Worm (Caenorhabditis elegans): Measurements from ENCODE around the gene dhhc-8.

dhhc-8 gene

ce11 chrIII:13070548-13071050 lies 36.8 kb upstream of the dhhc-8 start, which contains the start of gene Y39E4B.6 (continued):
- TF ChIP-seq fax-1 (tag; optimal IDR thresholded peaks at IDR 0.05) (no peak), pag-3 (tag; optimal IDR thresholded peaks at IDR 0.05; ENCODE audit: borderline replicate concordance) (peak; percentile 43), F13H6.1 (tag; optimal IDR thresholded peaks at IDR 0.05) (peak; percentile 88), nfya-1 (tag; optimal IDR thresholded peaks at IDR 0.05) (peak; percentile 95), hlh-6 (tag; optimal IDR thresholded peaks at IDR 0.05) (peak; percentile 81), T23F11.4 (GFP tag; optimal IDR thresholded peaks at IDR 0.05) (peak; percentile 91), elt-2 (tag; optimal IDR thresholded peaks at IDR 0.05) (peak; percentile 88), ama-1 (optimal IDR thresholded peaks at IDR 0.05) (peak; percentile 87), ceh-18 (tag; optimal IDR thresholded peaks at IDR 0.05) (peak; percentile 99), sdc-2 (tag; optimal IDR thresholded peaks at IDR 0.05) (peak; percentile 78), ceh-30 (tag; optimal IDR thresholded peaks at IDR 0.05) (no peak), pax-1 (tag; optimal IDR thresholded peaks at IDR 0.05) (peak; percentile 46), odd-2 (tag; optimal IDR thresholded peaks at IDR 0.05) (no peak), pha-4 (tag; optimal IDR thresholded peaks at IDR 0.05) (no peak), npax-4 (tag; optimal IDR thresholded peaks at IDR 0.05) (no peak), ceh-24 (tag; optimal IDR thresholded peaks at IDR 0.05) (peak; percentile 49), ceh-19 (GFP tag; optimal IDR thresholded peaks at IDR 0.05) (peak; percentile 83)

- TF ChIP-seq hlh-15 (tag; optimal IDR thresholded peaks at IDR 0.05) (no peak), unc-86 (tag; optimal IDR thresholded peaks at IDR 0.05) (no peak), C38D4.7 (GFP tag; optimal IDR thresholded peaks at IDR 0.05) (no peak), ceh-31 (tag; optimal IDR thresholded peaks at IDR 0.05) (peak; percentile 11), madf-2 (tag; optimal IDR thresholded peaks at IDR 0.05) (no peak), pag-3 (tag; optimal IDR thresholded peaks at IDR 0.05; ENCODE audit: borderline replicate concordance) (no peak), dve-1 (tag; optimal IDR thresholded peaks at IDR 0.05) (peak; percentile 9), hlh-30 (tag; optimal IDR thresholded peaks at IDR 0.05; ENCODE audit: insufficient read depth) (peak; percentile 58), K02D7.2 (tag; optimal IDR thresholded peaks at IDR 0.05) (peak; percentile 43), nfya-1 (tag; optimal IDR thresholded peaks at IDR 0.05) (peak; percentile 6), ceh-34 (tag; optimal IDR thresholded peaks at IDR 0.05) (peak; percentile 46), pha-4 (tag; optimal IDR thresholded peaks at IDR 0.05) (no peak), ceh-14 (tag; optimal IDR thresholded peaks at IDR 0.05) (no peak), tbx-2 (tag; optimal IDR thresholded peaks at IDR 0.05) (peak; percentile 5), C08G9.2 (tag; optimal IDR thresholded peaks at IDR 0.05) (peak; percentile 13), gmeb-2 (tag; optimal IDR thresholded peaks at IDR 0.05) (no peak), zip-5 (tag; optimal IDR thresholded peaks at IDR 0.05) (no peak), ttx-3 (tag; optimal IDR thresholded peaks at IDR 0.05) (no peak), ama-1 (optimal IDR thresholded peaks at IDR 0.05) (peak; percentile 13), ceh-30 (tag; optimal IDR thresholded peaks at IDR 0.05) (no peak), sox-4 (tag; optimal IDR thresholded peaks at IDR 0.05) (no peak), T23F11.4 (GFP tag; optimal IDR thresholded peaks at IDR 0.05) (no peak), pha-2 (tag; optimal IDR thresholded peaks at IDR 0.05) (no peak), unc-55 (GFP tag; optimal IDR thresholded peaks at IDR 0.05) (no peak)
These were observed 35.8 kb upstream of the dhhc-8 start for ce11 chrIII:13071432-13072259.

- TF ChIP-seq ceh-18 (tag; optimal IDR thresholded peaks at IDR 0.05) (no peak), C08G9.2 (tag; optimal IDR thresholded peaks at IDR 0.05) (no peak), Y22D7AL.16 (tag; optimal IDR thresholded peaks at IDR 0.05) (no peak), K09A11.1 (tag; optimal IDR thresholded peaks at IDR 0.05; ENCODE audit: insufficient read depth) (no peak), C38D4.7 (GFP tag; optimal IDR thresholded peaks at IDR 0.05) (no peak), ets-4 (tag; optimal IDR thresholded peaks at IDR 0.05) (no peak), elt-4 (tag; optimal IDR thresholded peaks at IDR 0.05) (no peak)
These were observed 20.0 kb upstream of the dhhc-8 start for ce11 chrIII:13087437-13087836.
